Fruit fly (Drosophila melanogaster) whole organism, adult: ENCODE data around the gene CG7483.

ENCODE experiments used
- CG11617 ChIP-seq: fragments of 200-800 bp; sonication (Bioruptor generic); optimal IDR thresholded peaks from 2 replicates; lab custom pipeline; 2017; ENCODE audit warnings: mild to moderate bottlenecking, missing biosample characterization, missing genetic modification reagents, missing genetic modification characterization
- CG7101 ChIP-seq: fragments of 200-800 bp; sonication (Bioruptor generic); optimal IDR thresholded peaks from 2 replicates; lab custom pipeline; 2018; ENCODE audit warnings: missing biosample characterization, mild to moderate bottlenecking, missing genetic modification characterization, moderate library complexity
- Crg-1 ChIP-seq: fragments of 200-800 bp; sonication (Bioruptor generic); optimal IDR thresholded peaks from 2 replicates; lab custom pipeline; 2016; ENCODE audit warnings: missing biosample characterization, missing genetic modification characterization
- kay ChIP-seq: fragments of 200-800 bp; sonication (Bioruptor generic); peaks from one replicate; lab custom pipeline; 2016; ENCODE audit warnings: missing biosample characterization, missing genetic modification characterization, borderline replicate concordance

- TF ChIP-seq CG7101 (no peak), CG11617 (no peak), Crg-1 (GFP tag; lab: Kevin White, UChicago) (no peak), kay (no peak)
Measured at dm6 chr3R:8354969-8355368, 42.0 kb downstream of the CG7483 start.
